Fruit fly (Drosophila melanogaster) whole organism, embryonic: ENCODE data around the gene Csp.
A peak's percentile ranks its signal among the peaks of the same experiment; 100 is the strongest.

Experiments used
- Awh ChIP-seq: fragments of 200-800 bp; sonication (Bioruptor generic); IDR thresholded peaks from 2 replicates; pipeline ENCODE4, ENCODE4 v1.3.6; 2022; ENCODE audit warnings: missing biosample characterization, missing genetic modification characterization
- Bteb2 ChIP-seq: fragments of 200-800 bp; sonication (Bioruptor generic); optimal IDR thresholded peaks from 2 replicates; lab custom pipeline; 2016; ENCODE audit warnings: missing biosample characterization, missing genetic modification characterization
- CG11695 ChIP-seq: fragments of 200-800 bp; sonication (Bioruptor generic); IDR thresholded peaks from 3 replicates; pipeline ENCODE4 v1.3.6; 2022; ENCODE audit warnings: missing biosample characterization, missing genetic modification characterization
- CG13287 ChIP-seq: fragments of 200-800 bp; sonication (Bioruptor generic); IDR thresholded peaks from 2 replicates; pipeline ENCODE4 v1.3.6; 2022; ENCODE audit warnings: missing biosample characterization, missing genetic modification characterization; ENCODE audit not compliant: partially characterized antibody
- CG13894 ChIP-seq: fragments of 200-800 bp; sonication (Bioruptor generic); optimal IDR thresholded peaks from 3 replicates; lab custom pipeline; 2018; ENCODE audit warnings: missing biosample characterization, mild to moderate bottlenecking, missing genetic modification characterization, moderate library complexity
- CG15269 ChIP-seq: fragments of 200-800 bp; sonication (Bioruptor generic); optimal IDR thresholded peaks from 2 replicates; lab custom pipeline; 2018; ENCODE audit warnings: missing biosample characterization, mild to moderate bottlenecking, missing genetic modification characterization, moderate library complexity
- CG17186 ChIP-seq: fragments of 200-800 bp; sonication (Bioruptor generic); optimal IDR thresholded peaks from 3 replicates; lab custom pipeline; 2017; ENCODE audit warnings: missing biosample characterization, missing genetic modification reagents, missing genetic modification characterization
- CG18476 ChIP-seq: fragments of 200-800 bp; sonication (Bioruptor generic); optimal IDR thresholded peaks from 2 replicates; lab custom pipeline; 2016; ENCODE audit warnings: missing biosample characterization, mild to moderate bottlenecking, missing genetic modification characterization
- CG18599 ChIP-seq: fragments of 200-800 bp; sonication (Bioruptor generic); optimal IDR thresholded peaks from 3 replicates; lab custom pipeline; 2017; ENCODE audit warnings: missing biosample characterization, missing genetic modification characterization, mild to moderate bottlenecking, moderate library complexity, missing genetic modification reagents
- CG2889 ChIP-seq: fragments of 200-800 bp; sonication (Bioruptor generic); IDR thresholded peaks from 3 replicates; pipeline ENCODE4 v1.3.6; 2022; ENCODE audit warnings: missing biosample characterization, missing genetic modification characterization
- CG30431 ChIP-seq: fragments of 200-800 bp; sonication (Bioruptor generic); optimal IDR thresholded peaks from 2 replicates; lab custom pipeline; 2017; ENCODE audit warnings: missing biosample characterization, missing genetic modification characterization
- CG5180 ChIP-seq: fragments of 200-800 bp; sonication (Bioruptor generic); optimal IDR thresholded peaks from 3 replicates; lab custom pipeline; 2017; ENCODE audit warnings: missing biosample characterization, missing genetic modification characterization, mild to moderate bottlenecking, moderate library complexity, missing genetic modification reagents
- CG6254 ChIP-seq: fragments of 200-800 bp; sonication (Bioruptor generic); optimal IDR thresholded peaks from 3 replicates; lab custom pipeline; 2017; ENCODE audit warnings: mild to moderate bottlenecking, missing biosample characterization, missing genetic modification reagents, missing genetic modification characterization
- CG7357 ChIP-seq: fragments of 200-800 bp; sonication (Bioruptor generic); IDR thresholded peaks from 3 replicates; pipeline ENCODE4 v1.3.6; 2022; ENCODE audit warnings: missing biosample characterization, missing genetic modification characterization
- CG7556 ChIP-seq: fragments of 200-800 bp; sonication (Bioruptor generic); optimal IDR thresholded peaks from 2 replicates; lab custom pipeline; 2017; ENCODE audit warnings: missing biosample characterization, mild to moderate bottlenecking, missing genetic modification characterization
- CG9437 ChIP-seq: fragments of 200-800 bp; sonication (Bioruptor generic); optimal IDR thresholded peaks from 2 replicates; lab custom pipeline; 2018; ENCODE audit warnings: missing biosample characterization, mild to moderate bottlenecking, missing genetic modification characterization
- CoRest ChIP-seq: fragments of 200-800 bp; sonication (Bioruptor generic); optimal IDR thresholded peaks from 3 replicates; lab custom pipeline; 2018; ENCODE audit warnings: missing biosample characterization, mild to moderate bottlenecking, missing genetic modification characterization, moderate library complexity
- Dad ChIP-seq: fragments of 200-800 bp; sonication (Bioruptor generic); optimal IDR thresholded peaks from 3 replicates; lab custom pipeline; 2016; ENCODE audit warnings: missing biosample characterization, missing genetic modification characterization
- Dip3 ChIP-seq: fragments of 200-800 bp; sonication (Bioruptor generic); optimal IDR thresholded peaks from 3 replicates; lab custom pipeline; 2016; ENCODE audit warnings: missing biosample characterization, missing genetic modification characterization
- Dref ChIP-seq: fragments of 200-800 bp; sonication (Bioruptor generic); IDR thresholded peaks from 2 replicates; pipeline ENCODE4 v1.3.6; 2022; ENCODE audit warnings: missing biosample characterization, missing genetic modification characterization
- Hmr ChIP-seq: fragments of 200-800 bp; sonication (Bioruptor generic); optimal IDR thresholded peaks from 3 replicates; lab custom pipeline; 2017; ENCODE audit warnings: mild to moderate bottlenecking, missing biosample characterization, missing genetic modification reagents, missing genetic modification characterization
- Hr39 ChIP-seq: fragments of >200 bp; optimal IDR thresholded peaks from 2 replicates; lab custom pipeline; 2017
- Jarid2 ChIP-seq: fragments of 200-800 bp; sonication (Bioruptor generic); optimal IDR thresholded peaks from 3 replicates; lab custom pipeline; 2017; ENCODE audit warnings: mild to moderate bottlenecking, missing biosample characterization, missing genetic modification reagents, missing genetic modification characterization
- Pdp1 ChIP-seq, 2 experiments: fragments of 200-800 bp; sonication (Bioruptor generic); optimal IDR thresholded peaks; 3 replicates each; lab custom pipeline; 2016; ENCODE audit warnings: missing biosample characterization in 2 of 2, missing genetic modification characterization in 2 of 2, mild to moderate bottlenecking in 1 of 2, moderate library complexity in 1 of 2
- abd-A ChIP-seq: fragments of 200-800 bp; sonication (Bioruptor generic); optimal IDR thresholded peaks from 3 replicates; lab custom pipeline; 2019; ENCODE audit warnings: missing biosample characterization, mild to moderate bottlenecking, missing genetic modification characterization, moderate library complexity
- ase ChIP-seq: fragments of 200-800 bp; sonication (Bioruptor generic); IDR thresholded peaks from 3 replicates; pipeline ENCODE4 v1.3.6; 2022; ENCODE audit warnings: missing biosample characterization, missing genetic modification characterization
- ash1 ChIP-seq: fragments of 200-800 bp; sonication (Bioruptor generic); optimal IDR thresholded peaks from 2 replicates; lab custom pipeline; 2018; ENCODE audit warnings: missing biosample characterization, mild to moderate bottlenecking, missing genetic modification characterization
- bcd ChIP-seq: fragments of 200-800 bp; sonication (Bioruptor generic); optimal IDR thresholded peaks from 2 replicates; lab custom pipeline; 2017; ENCODE audit warnings: missing biosample characterization, mild to moderate bottlenecking, missing genetic modification characterization
- caup ChIP-seq: fragments of 200-800 bp; sonication (Bioruptor generic); optimal IDR thresholded peaks from 3 replicates; lab custom pipeline; 2017; ENCODE audit warnings: missing biosample characterization, mild to moderate bottlenecking, missing genetic modification characterization, moderate library complexity; ENCODE audit not compliant: severe bottlenecking
- cg ChIP-seq: fragments of 200-800 bp; sonication (Bioruptor generic); optimal IDR thresholded peaks from 3 replicates; lab custom pipeline; 2019; ENCODE audit warnings: missing biosample characterization, mild to moderate bottlenecking, missing genetic modification characterization, moderate library complexity
- crol ChIP-seq: fragments of 200-800 bp; sonication (Bioruptor generic); IDR thresholded peaks from 2 replicates; pipeline ENCODE4 v1.3.6; 2022; ENCODE audit warnings: missing biosample characterization, missing genetic modification characterization
- dati ChIP-seq: fragments of 200-800 bp; sonication (Bioruptor generic); IDR thresholded peaks from 2 replicates; pipeline ENCODE4 v1.3.6; 2022; ENCODE audit warnings: missing biosample characterization, missing genetic modification characterization
- ems ChIP-seq: fragments of 200-800 bp; sonication (Bioruptor generic); optimal IDR thresholded peaks from 3 replicates; lab custom pipeline; 2016; ENCODE audit warnings: missing biosample characterization, missing genetic modification characterization
- eyg ChIP-seq: fragments of 200-800 bp; sonication (Bioruptor generic); optimal IDR thresholded peaks from 3 replicates; lab custom pipeline; 2016; ENCODE audit warnings: missing biosample characterization, missing genetic modification characterization
- gcm2 ChIP-seq: fragments of 200-800 bp; sonication (Bioruptor generic); optimal IDR thresholded peaks from 2 replicates; lab custom pipeline; 2016; ENCODE audit warnings: missing biosample characterization, missing genetic modification characterization
- grn ChIP-seq: fragments of 200-800 bp; sonication (Bioruptor generic); optimal IDR thresholded peaks from 3 replicates; lab custom pipeline; 2017; ENCODE audit warnings: missing biosample characterization, missing genetic modification characterization
- mam ChIP-seq: fragments of 200-800 bp; sonication (Bioruptor generic); optimal IDR thresholded peaks from 3 replicates; lab custom pipeline; 2016; ENCODE audit warnings: missing biosample characterization, missing genetic modification characterization
- nerfin-1 ChIP-seq: fragments of 200-800 bp; sonication (Bioruptor generic); optimal IDR thresholded peaks from 3 replicates; lab custom pipeline; 2019; ENCODE audit warnings: missing biosample characterization, mild to moderate bottlenecking, missing genetic modification characterization, moderate library complexity
- prd ChIP-seq, 3 experiments: fragments of >200 bp in 2 of 3; fragments of 200-800 bp in 1 of 3; sonication (Bioruptor generic) in 1 of 3; optimal IDR thresholded peaks in 2 of 3; IDR thresholded peaks in 1 of 3; 2 replicates in 2 of 3; 3 replicates in 1 of 3; pipeline versions ENCODE4 v1.3.6 to Lab custom; 2017 to 2022; ENCODE audit warnings: missing biosample characterization in 1 of 3, missing genetic modification characterization in 1 of 3
- run ChIP-seq: fragments of 200-800 bp; sonication (Bioruptor generic); optimal IDR thresholded peaks from 3 replicates; lab custom pipeline; 2018; ENCODE audit warnings: missing biosample characterization, mild to moderate bottlenecking, missing genetic modification characterization
- salm ChIP-seq: fragments of 200-800 bp; sonication (Bioruptor generic); optimal IDR thresholded peaks from 2 replicates; lab custom pipeline; 2018; ENCODE audit warnings: missing biosample characterization, mild to moderate bottlenecking, missing genetic modification characterization
- scrt ChIP-seq: fragments of 200-800 bp; sonication (Bioruptor generic); optimal IDR thresholded peaks from 2 replicates; lab custom pipeline; 2018; ENCODE audit warnings: missing biosample characterization, mild to moderate bottlenecking, missing genetic modification characterization, moderate library complexity
- slou ChIP-seq: fragments of 200-800 bp; sonication (Bioruptor generic); optimal IDR thresholded peaks from 3 replicates; lab custom pipeline; 2016; ENCODE audit warnings: missing biosample characterization, missing genetic modification characterization
- sob ChIP-seq: fragments of 200-800 bp; sonication (Bioruptor generic); IDR thresholded peaks from 2 replicates; pipeline ENCODE4 v1.3.6; 2022; ENCODE audit warnings: missing biosample characterization, missing genetic modification characterization
- sr ChIP-seq: fragments of 200-800 bp; sonication (Bioruptor generic); IDR thresholded peaks from 3 replicates; pipeline ENCODE4 v1.3.6; 2022; ENCODE audit warnings: missing biosample characterization, missing genetic modification characterization
- ssp ChIP-seq: fragments of 200-800 bp; sonication (Bioruptor generic); IDR thresholded peaks from 2 replicates; pipeline ENCODE4 v1.3.6; 2022; ENCODE audit warnings: missing biosample characterization, missing genetic modification characterization
- tup ChIP-seq: fragments of 200-800 bp; sonication (Bioruptor generic); optimal IDR thresholded peaks from 2 replicates; lab custom pipeline; 2016; ENCODE audit warnings: missing biosample characterization, mild to moderate bottlenecking, missing genetic modification characterization, moderate library complexity
- vnd ChIP-seq: fragments of 200-800 bp; sonication (Bioruptor generic); IDR thresholded peaks from 3 replicates; pipeline ENCODE4 v1.3.6; 2022; ENCODE audit warnings: missing biosample characterization, missing genetic modification characterization; ENCODE audit not compliant: partially characterized antibody

Gene Csp

DNA sequence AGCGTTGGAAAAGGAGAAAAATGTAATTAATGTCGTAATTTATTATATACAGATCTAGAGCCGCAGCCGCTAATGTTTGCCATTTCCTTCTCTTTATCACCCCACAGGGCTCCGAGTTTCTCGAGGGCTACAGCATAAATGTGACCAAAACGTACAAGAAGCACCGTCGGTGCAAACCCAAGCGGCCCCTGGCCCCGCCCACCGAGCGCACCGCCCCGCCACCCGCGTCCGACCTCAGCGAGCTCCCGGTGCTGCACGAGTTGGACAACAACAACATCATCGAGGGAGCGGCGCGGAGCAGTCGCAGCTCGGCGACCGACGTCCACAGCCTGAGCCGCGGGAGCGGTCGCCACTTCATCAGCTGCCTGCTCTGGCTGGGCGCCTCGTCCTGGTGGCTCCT lies 24.9 kb upstream of the Csp start:
- TF ChIP-seq run (tag; lab: Kevin White, UChicago) (no peak), bcd (GFP tag; lab: Kevin White, UChicago) (no peak), vnd (GFP tag; lab: Robert Waterston, UW) (no peak), Hr39 (lab: Kevin White, UChicago) (peak; percentile 46), scrt (no peak), dati (peak; percentile 22; the same call in 1 of the 2 replicates), ase (no peak), crol (GFP tag; lab: Robert Waterston, UW) (0 out of 2 replicates have a peak, but pooled peaks have one; percentile 13), ash1 (no peak), salm (no peak), CG6254 (GFP tag; lab: Kevin White, UChicago) (no peak), CG18476 (GFP tag; lab: Kevin White, UChicago) (no peak), ems (GFP tag; lab: Kevin White, UChicago) (no peak), gcm2 (GFP tag; lab: Kevin White, UChicago) (no peak), cg (no peak), Dad (GFP tag; lab: Kevin White, UChicago) (no peak), ssp (GFP tag; lab: Robert Waterston, UW) (no peak), CG5180 (GFP tag; lab: Kevin White, UChicago) (no peak)

dm6 chr3L:22262797-22263423 lies 4.3 kb upstream of the Csp start, which contains the start of the genes Rich and Ddx1:
Gene Rich (minus strand): TSS chr3L:22262921.
Gene Ddx1 (plus strand): TSS chr3L:22263369.
- TF ChIP-seq CG17186 (GFP tag; lab: Kevin White, UChicago), result peak; percentile 17
- no peak for TF ChIP-seq CG30431
- no peak for TF ChIP-seq Awh (GFP tag; lab: Robert Waterston, UW)
- TF ChIP-seq vnd (GFP tag; lab: Robert Waterston, UW), result no peak
- no peak for TF ChIP-seq grn (GFP tag; lab: Kevin White, UChicago)
- TF ChIP-seq CG7556 (GFP tag; lab: Kevin White, UChicago), result peak; percentile 64
- no peak for TF ChIP-seq CG11695 (GFP tag; lab: Robert Waterston, UW)
- no peak for TF ChIP-seq prd (optimal IDR thresholded peaks at IDR 0.05; lab: Kevin White, UChicago)
- peak; percentile 55 for TF ChIP-seq prd (GFP tag; IDR thresholded peaks at IDR 0.05; lab: Robert Waterston, UW)
- TF ChIP-seq Dref (GFP tag; lab: Robert Waterston, UW), result peak; percentile 26; the same call in 1 of the 2 replicates
- TF ChIP-seq CG18599 (GFP tag; lab: Kevin White, UChicago), result peak; percentile 36
- TF ChIP-seq sob (GFP tag; lab: Robert Waterston, UW), result peak; percentile 78
- TF ChIP-seq eyg (GFP tag; lab: Kevin White, UChicago), result no peak
- no peak for TF ChIP-seq CG2889 (GFP tag; lab: Robert Waterston, UW)
- TF ChIP-seq CG13287 (GFP tag; lab: Robert Waterston, UW), result peak; percentile 29; the same call in 1 of the 2 replicates
- TF ChIP-seq CoRest (tag; lab: Kevin White, UChicago), result peak; percentile 73
- TF ChIP-seq Bteb2 (GFP tag; lab: Kevin White, UChicago), result peak; percentile 66
- TF ChIP-seq ssp (GFP tag; lab: Robert Waterston, UW), result no peak
- peak; percentile 33 for TF ChIP-seq CG13894 (tag; lab: Kevin White, UChicago)
- TF ChIP-seq sr, result no peak
- peak; percentile 33 for TF ChIP-seq mam (GFP tag; lab: Kevin White, UChicago)
- TF ChIP-seq CG7357 (GFP tag; lab: Robert Waterston, UW), result no peak
- TF ChIP-seq CG9437 (GFP tag; lab: Kevin White, UChicago), result peak; percentile 64
- no peak for TF ChIP-seq abd-A
- TF ChIP-seq Jarid2 (GFP tag; lab: Kevin White, UChicago), result no peak
- TF ChIP-seq Pdp1 (GFP tag; optimal IDR thresholded peaks at IDR 0.05; lab: Kevin White, UChicago), result peak in 1 of 2 experiments; percentile 36
- TF ChIP-seq slou (GFP tag; lab: Kevin White, UChicago), result peak; percentile 18
- peak; percentile 49 for TF ChIP-seq Hmr
- TF ChIP-seq tup (GFP tag; lab: Kevin White, UChicago), result no peak
- TF ChIP-seq caup (GFP tag; lab: Kevin White, UChicago), result peak; percentile 50
- TF ChIP-seq nerfin-1 (tag; lab: Kevin White, UChicago), result peak; percentile 95
- TF ChIP-seq CG15269 (tag; lab: Kevin White, UChicago), result peak; percentile 18
- TF ChIP-seq Dip3 (GFP tag; lab: Kevin White, UChicago), result peak; percentile 8
